Fruit fly (Drosophila melanogaster) whole organism, embryonic: ENCODE measurements around the gene CG13634.

Source experiments
- B-H1 ChIP-seq: fragments of 200-800 bp; sonication (Bioruptor generic); IDR thresholded peaks from 3 replicates; pipeline ENCODE4 v1.3.6; 2022; ENCODE audit warnings: missing biosample characterization, missing genetic modification characterization
- Bteb2 ChIP-seq: fragments of 200-800 bp; sonication (Bioruptor generic); optimal IDR thresholded peaks from 2 replicates; lab custom pipeline; 2016; ENCODE audit warnings: missing biosample characterization, missing genetic modification characterization
- CG11456 ChIP-seq: fragments of 200-800 bp; sonication (Bioruptor generic); IDR thresholded peaks from 3 replicates; pipeline ENCODE4 v1.3.6; 2022; ENCODE audit warnings: missing biosample characterization, missing genetic modification characterization
- CG12071 ChIP-seq: fragments of 200-800 bp; sonication (Bioruptor generic); optimal IDR thresholded peaks from 3 replicates; lab custom pipeline; 2018; ENCODE audit warnings: missing biosample characterization, mild to moderate bottlenecking, missing genetic modification characterization
- CG13287 ChIP-seq: fragments of 200-800 bp; sonication (Bioruptor generic); IDR thresholded peaks from 2 replicates; pipeline ENCODE4 v1.3.6; 2022; ENCODE audit warnings: missing biosample characterization, missing genetic modification characterization; ENCODE audit not compliant: partially characterized antibody
- CG13424 ChIP-seq: fragments of 200-800 bp; sonication (Bioruptor generic); optimal IDR thresholded peaks from 2 replicates; lab custom pipeline; 2019; ENCODE audit warnings: missing biosample characterization, mild to moderate bottlenecking, missing genetic modification characterization, moderate library complexity
- CG14965 ChIP-seq: fragments of 200-800 bp; sonication (Bioruptor generic); optimal IDR thresholded peaks from 2 replicates; lab custom pipeline; 2016; ENCODE audit warnings: missing biosample characterization, missing genetic modification characterization, borderline replicate concordance
- CG16779 ChIP-seq: fragments of 200-800 bp; sonication (Bioruptor generic); IDR thresholded peaks from 2 replicates; pipeline ENCODE4 v1.3.6; 2022; ENCODE audit warnings: missing biosample characterization, missing genetic modification characterization
- CG17186 ChIP-seq: fragments of 200-800 bp; sonication (Bioruptor generic); optimal IDR thresholded peaks from 3 replicates; lab custom pipeline; 2017; ENCODE audit warnings: missing biosample characterization, missing genetic modification reagents, missing genetic modification characterization
- CG1792 ChIP-seq: fragments of 200-800 bp; sonication (Bioruptor generic); optimal IDR thresholded peaks from 2 replicates; lab custom pipeline; 2016; ENCODE audit warnings: missing biosample characterization, missing genetic modification characterization
- CG2712 ChIP-seq: fragments of 200-800 bp; optimal IDR thresholded peaks from 3 replicates; lab custom pipeline; 2019; ENCODE audit warnings: missing biosample characterization, mild to moderate bottlenecking, missing genetic modification characterization, moderate library complexity
- CG2889 ChIP-seq: fragments of 200-800 bp; sonication (Bioruptor generic); IDR thresholded peaks from 3 replicates; pipeline ENCODE4 v1.3.6; 2022; ENCODE audit warnings: missing biosample characterization, missing genetic modification characterization
- CG32532 ChIP-seq: fragments of 200-800 bp; sonication (Bioruptor generic); IDR thresholded peaks from 2 replicates; pipeline ENCODE4 v1.3.6; 2022; ENCODE audit warnings: missing biosample characterization, missing genetic modification characterization
- CG6175 ChIP-seq: fragments of 200-800 bp; sonication (Bioruptor generic); IDR thresholded peaks from 3 replicates; pipeline ENCODE4 v1.3.6; 2022; ENCODE audit warnings: missing biosample characterization, missing genetic modification characterization
- CG8359 ChIP-seq: fragments of 200-800 bp; sonication (Bioruptor generic); optimal IDR thresholded peaks from 2 replicates; lab custom pipeline; 2017; ENCODE audit warnings: missing biosample characterization, mild to moderate bottlenecking, missing genetic modification characterization, borderline replicate concordance
- CG9215 ChIP-seq: fragments of 200-800 bp; sonication (Bioruptor generic); IDR thresholded peaks from 2 replicates; pipeline ENCODE4 v1.3.6; 2022; ENCODE audit warnings: missing biosample characterization, missing genetic modification characterization
- Deaf1 ChIP-seq: fragments of 200-800 bp; optimal IDR thresholded peaks from 3 replicates; lab custom pipeline; 2019; ENCODE audit warnings: missing biosample characterization, mild to moderate bottlenecking, missing genetic modification characterization, moderate library complexity
- E2f1 ChIP-seq: fragments of 200-800 bp; sonication (Bioruptor generic); IDR thresholded peaks from 2 replicates; pipeline ENCODE4 v1.3.6; 2022; ENCODE audit warnings: missing biosample characterization, missing genetic modification characterization
- GATAe ChIP-seq: fragments of 200-800 bp; sonication (Bioruptor generic); conservative IDR thresholded peaks from 2 replicates; pipeline ENCODE4 v1.3.6; 2022; ENCODE audit warnings: missing biosample characterization, missing genetic modification characterization
- Gsc ChIP-seq: fragments of 200-800 bp; sonication (Bioruptor generic); IDR thresholded peaks from 2 replicates; pipeline ENCODE4 v1.3.6; 2022; ENCODE audit warnings: missing biosample characterization, missing genetic modification characterization
- HLH54F ChIP-seq: fragments of 200-800 bp; sonication (Bioruptor generic); optimal IDR thresholded peaks from 3 replicates; lab custom pipeline; 2016; ENCODE audit warnings: missing biosample characterization, missing genetic modification characterization
- Hand ChIP-seq: fragments of 200-800 bp; sonication (Bioruptor generic); optimal IDR thresholded peaks from 2 replicates; lab custom pipeline; 2017; ENCODE audit warnings: mild to moderate bottlenecking, missing biosample characterization, missing genetic modification reagents, missing genetic modification characterization
- Hmr ChIP-seq: fragments of 200-800 bp; sonication (Bioruptor generic); optimal IDR thresholded peaks from 3 replicates; lab custom pipeline; 2017; ENCODE audit warnings: mild to moderate bottlenecking, missing biosample characterization, missing genetic modification reagents, missing genetic modification characterization
- MTF-1 ChIP-seq: fragments of 200-800 bp; sonication (Bioruptor generic); optimal IDR thresholded peaks from 2 replicates; lab custom pipeline; 2018; ENCODE audit warnings: missing biosample characterization, mild to moderate bottlenecking, missing genetic modification characterization, borderline replicate concordance
- NK7.1 ChIP-seq: fragments of 200-800 bp; sonication (Bioruptor generic); optimal IDR thresholded peaks from 3 replicates; lab custom pipeline; 2016; ENCODE audit warnings: missing biosample characterization, missing genetic modification characterization
- Nf-YA ChIP-seq: fragments of 200-800 bp; sonication (Bioruptor generic); IDR thresholded peaks from 2 replicates; pipeline ENCODE4 v1.3.6; 2022; ENCODE audit warnings: missing biosample characterization, missing genetic modification characterization
- Ptx1 ChIP-seq: fragments of 200-800 bp; sonication (Bioruptor generic); IDR thresholded peaks from 2 replicates; pipeline ENCODE4 v1.3.6; 2022; ENCODE audit warnings: missing biosample characterization, missing genetic modification characterization
- YL-1 ChIP-seq: fragments of 200-800 bp; sonication (Bioruptor generic); optimal IDR thresholded peaks from 3 replicates; lab custom pipeline; 2017; ENCODE audit warnings: missing biosample characterization, mild to moderate bottlenecking, missing genetic modification characterization
- ap ChIP-seq: fragments of 200-800 bp; sonication (Bioruptor generic); IDR thresholded peaks from 2 replicates; pipeline ENCODE4 v1.3.6; 2022; ENCODE audit warnings: missing biosample characterization, missing genetic modification characterization
- ase ChIP-seq: fragments of 200-800 bp; sonication (Bioruptor generic); IDR thresholded peaks from 3 replicates; pipeline ENCODE4 v1.3.6; 2022; ENCODE audit warnings: missing biosample characterization, missing genetic modification characterization
- bcd ChIP-seq: fragments of 200-800 bp; sonication (Bioruptor generic); optimal IDR thresholded peaks from 2 replicates; lab custom pipeline; 2017; ENCODE audit warnings: missing biosample characterization, mild to moderate bottlenecking, missing genetic modification characterization
- bowl ChIP-seq: fragments of 200-800 bp; sonication (Bioruptor generic); IDR thresholded peaks from 2 replicates; pipeline ENCODE4 v1.3.6; 2022; ENCODE audit warnings: missing biosample characterization, missing genetic modification characterization
- cad ChIP-seq: fragments of >200 bp; optimal IDR thresholded peaks from 2 replicates; lab custom pipeline; 2017; ENCODE audit warnings: missing biosample characterization, missing genetic modification characterization
- chinmo ChIP-seq: fragments of 200-800 bp; sonication (Bioruptor generic); IDR thresholded peaks from 4 replicates; pipeline ENCODE4 v1.3.6; 2022; ENCODE audit warnings: missing biosample characterization, missing genetic modification characterization; ENCODE audit not compliant: partially characterized antibody
- dpn ChIP-seq, 2 experiments: fragments of 200-800 bp; sonication (Bioruptor generic); optimal IDR thresholded peaks; 3 replicates each; lab custom pipeline; 2016; ENCODE audit warnings: missing biosample characterization in 2 of 2, missing genetic modification characterization in 2 of 2
- fd102C ChIP-seq: fragments of 200-800 bp; sonication (Bioruptor generic); optimal IDR thresholded peaks from 2 replicates; lab custom pipeline; 2018; ENCODE audit warnings: missing biosample characterization, mild to moderate bottlenecking, missing genetic modification characterization, moderate library complexity
- gce ChIP-seq: fragments of 200-800 bp; sonication (Bioruptor generic); IDR thresholded peaks from 3 replicates; pipeline ENCODE4 v1.3.6; 2022; ENCODE audit warnings: missing biosample characterization, missing genetic modification characterization
- grau ChIP-seq: fragments of 200-800 bp; optimal IDR thresholded peaks from 3 replicates; lab custom pipeline; 2019; ENCODE audit warnings: missing biosample characterization, mild to moderate bottlenecking, missing genetic modification characterization, moderate library complexity
- her ChIP-seq: fragments of 200-800 bp; sonication (Bioruptor generic); optimal IDR thresholded peaks from 2 replicates; lab custom pipeline; 2016; ENCODE audit warnings: missing biosample characterization, missing genetic modification characterization
- inv ChIP-seq: fragments of 200-800 bp; sonication (Bioruptor generic); IDR thresholded peaks from 2 replicates; pipeline ENCODE4 v1.3.6; 2022; ENCODE audit warnings: missing biosample characterization, missing genetic modification characterization; ENCODE audit not compliant: partially characterized antibody
- kay ChIP-seq: fragments of 200-800 bp; sonication (Bioruptor generic); optimal IDR thresholded peaks from 2 replicates; lab custom pipeline; 2016; ENCODE audit warnings: missing biosample characterization, missing genetic modification characterization
- knrl ChIP-seq: fragments of 200-800 bp; sonication (Bioruptor generic); IDR thresholded peaks from 3 replicates; pipeline ENCODE4 v1.3.6; 2022; ENCODE audit warnings: missing biosample characterization, missing genetic modification characterization; ENCODE audit not compliant: partially characterized antibody
- nerfin-2 ChIP-seq: fragments of 200-800 bp; sonication (Bioruptor generic); IDR thresholded peaks from 2 replicates; pipeline ENCODE4 v1.3.6; 2022; ENCODE audit warnings: missing biosample characterization, missing genetic modification characterization; ENCODE audit not compliant: partially characterized antibody
- row ChIP-seq: fragments of 200-800 bp; sonication (Bioruptor generic); IDR thresholded peaks from 3 replicates; pipeline ENCODE4 v1.3.6; 2022; ENCODE audit warnings: missing biosample characterization, missing genetic modification characterization
- salm ChIP-seq: fragments of 200-800 bp; sonication (Bioruptor generic); optimal IDR thresholded peaks from 2 replicates; lab custom pipeline; 2018; ENCODE audit warnings: missing biosample characterization, mild to moderate bottlenecking, missing genetic modification characterization
- so ChIP-seq: fragments of 200-800 bp; sonication (Bioruptor generic); IDR thresholded peaks from 3 replicates; pipeline ENCODE4 v1.3.6; 2022; ENCODE audit warnings: missing biosample characterization, missing genetic modification characterization
- stwl ChIP-seq: fragments of 200-800 bp; sonication (Bioruptor generic); optimal IDR thresholded peaks from 3 replicates; lab custom pipeline; 2018; ENCODE audit warnings: missing biosample characterization, mild to moderate bottlenecking, missing genetic modification characterization, moderate library complexity
- tin ChIP-seq: fragments of 200-800 bp; sonication (Bioruptor generic); optimal IDR thresholded peaks from 3 replicates; lab custom pipeline; 2016; ENCODE audit warnings: missing biosample characterization, missing genetic modification characterization
- zen2 ChIP-seq: fragments of 200-800 bp; sonication (Bioruptor generic); IDR thresholded peaks from 3 replicates; pipeline ENCODE4 v1.3.6; 2022; ENCODE audit warnings: missing biosample characterization, missing genetic modification characterization; ENCODE audit not compliant: partially characterized antibody

Gene CG13634

dm6 chr3R:24813637-24814301, 23.8 kb upstream of the CG13634 start, which contains the start of the genes lili and CG34150 (continued):
- TF ChIP-seq Bteb2 (peak; percentile 86), fd102C (GFP tag; lab: Kevin White, UChicago) (no peak), bcd (GFP tag; lab: Kevin White, UChicago) (peak; percentile 53), gce (no peak), zen2 (GFP tag; lab: Robert Waterston, UW) (no peak; the same call in 2 of the 3 replicates), CG14965 (GFP tag; lab: Kevin White, UChicago) (no peak), CG8359 (GFP tag; lab: Kevin White, UChicago) (no peak), kay (GFP tag; lab: Kevin White, UChicago) (peak; percentile 63), grau (peak; percentile 75), nerfin-2 (GFP tag; lab: Robert Waterston, UW) (no peak), CG11456 (GFP tag; lab: Robert Waterston, UW) (peak; percentile 77; the same call in 2 of the 3 replicates), CG13424 (tag; lab: Kevin White, UChicago) (peak; percentile 89), salm (tag; lab: Kevin White, UChicago) (no peak), CG12071 (no peak), stwl (tag; lab: Kevin White, UChicago) (peak; percentile 75), bowl (GFP tag; lab: Robert Waterston, UW) (no peak), Deaf1 (tag; lab: Kevin White, UChicago) (no peak), inv (GFP tag; lab: Robert Waterston, UW) (peak; percentile 73), dpn (GFP tag; optimal IDR thresholded peaks at IDR 0.05; lab: Kevin White, UChicago) (peak; percentile 81), ase (GFP tag; lab: Robert Waterston, UW) (no peak), CG16779 (GFP tag; lab: Robert Waterston, UW) (no peak), Hmr (peak; percentile 58), row (GFP tag; lab: Robert Waterston, UW) (peak; percentile 90), HLH54F (GFP tag; lab: Kevin White, UChicago) (peak; percentile 75), Gsc (GFP tag; lab: Robert Waterston, UW) (no peak), NK7.1 (GFP tag; lab: Kevin White, UChicago) (peak; percentile 6), knrl (peak; percentile 85), Hand (no peak), chinmo (GFP tag; lab: Robert Waterston, UW) (no peak), CG2889 (GFP tag; lab: Robert Waterston, UW) (0 out of 3 replicates have a peak, but pooled peaks have one; percentile 45), CG17186 (GFP tag; lab: Kevin White, UChicago) (peak; percentile 19), ap (GFP tag; lab: Robert Waterston, UW) (0 out of 2 replicates have a peak, but pooled peaks have one; percentile 18), GATAe (GFP tag; lab: Robert Waterston, UW) (no peak), YL-1 (peak; percentile 79), MTF-1 (GFP tag; lab: Kevin White, UChicago) (no peak), her (GFP tag; lab: Kevin White, UChicago) (no peak), Nf-YA (peak; percentile 50; the same call in 1 of the 2 replicates), Ptx1 (GFP tag; lab: Robert Waterston, UW) (peak; percentile 81), E2f1 (GFP tag; lab: Robert Waterston, UW) (peak; percentile 43; the same call in 1 of the 2 replicates), CG13287 (GFP tag; lab: Robert Waterston, UW) (peak; percentile 88), so (GFP tag; lab: Robert Waterston, UW) (no peak), CG6175 (GFP tag; lab: Robert Waterston, UW) (no peak), tin (peak; percentile 77), CG32532 (peak; percentile 81), B-H1 (GFP tag; lab: Robert Waterston, UW) (no peak; the same call in 2 of the 3 replicates), CG1792 (GFP tag; lab: Kevin White, UChicago) (peak; percentile 41), CG9215 (GFP tag; lab: Robert Waterston, UW) (peak; percentile 73), cad (GFP tag; lab: Kevin White, UChicago) (no peak), CG2712 (peak; percentile 86)
